Fruit fly (Drosophila melanogaster) whole organism, embryonic: ENCODE results near the gene Gs2.

Experiments
- ATbp ChIP-seq: fragments of 200-800 bp; sonication (Bioruptor generic); optimal IDR thresholded peaks from 2 replicates; lab custom pipeline; 2017; ENCODE audit warnings: missing biosample characterization, mild to moderate bottlenecking, missing genetic modification characterization, missing genetic modification reagents
- Asciz ChIP-seq: fragments of 200-800 bp; sonication (Bioruptor generic); optimal IDR thresholded peaks from 2 replicates; lab custom pipeline; 2017; ENCODE audit warnings: missing biosample characterization, mild to moderate bottlenecking, missing genetic modification characterization, missing genetic modification reagents
- C15 ChIP-seq: fragments of 200-800 bp; sonication (Bioruptor generic); IDR thresholded peaks from 3 replicates; pipeline ENCODE4 v1.3.6; 2022; ENCODE audit warnings: missing biosample characterization, missing genetic modification characterization
- CG10543 ChIP-seq: fragments of 200-800 bp; sonication (Bioruptor generic); optimal IDR thresholded peaks from 3 replicates; lab custom pipeline; 2017; ENCODE audit warnings: missing biosample characterization, mild to moderate bottlenecking, missing genetic modification characterization, moderate library complexity
- CG10565 ChIP-seq: fragments of 200-800 bp; sonication (Bioruptor generic); optimal IDR thresholded peaks from 3 replicates; lab custom pipeline; 2016; ENCODE audit warnings: missing biosample characterization, mild to moderate bottlenecking, missing genetic modification characterization
- CG13624 ChIP-seq: fragments of 200-800 bp; sonication (Bioruptor generic); optimal IDR thresholded peaks from 2 replicates; lab custom pipeline; 2016; ENCODE audit warnings: missing biosample characterization, missing genetic modification characterization
- CG13894 ChIP-seq: fragments of 200-800 bp; sonication (Bioruptor generic); optimal IDR thresholded peaks from 3 replicates; lab custom pipeline; 2018; ENCODE audit warnings: missing biosample characterization, mild to moderate bottlenecking, missing genetic modification characterization, moderate library complexity
- CG14710 ChIP-seq: fragments of 200-800 bp; sonication (Bioruptor generic); optimal IDR thresholded peaks from 3 replicates; lab custom pipeline; 2019; ENCODE audit warnings: missing biosample characterization, mild to moderate bottlenecking, missing genetic modification characterization, moderate library complexity
- CG15514 ChIP-seq: fragments of 200-800 bp; sonication (Bioruptor generic); optimal IDR thresholded peaks from 3 replicates; lab custom pipeline; 2017; ENCODE audit warnings: missing biosample characterization, missing genetic modification characterization, mild to moderate bottlenecking, moderate library complexity, missing genetic modification reagents
- CG2120 ChIP-seq: fragments of 200-800 bp; sonication (Bioruptor generic); optimal IDR thresholded peaks from 3 replicates; lab custom pipeline; 2016; ENCODE audit warnings: missing biosample characterization, missing genetic modification characterization
- CG2678 ChIP-seq: fragments of 200-800 bp; sonication (Bioruptor generic); optimal IDR thresholded peaks from 3 replicates; lab custom pipeline; 2019; ENCODE audit warnings: missing biosample characterization, mild to moderate bottlenecking, missing genetic modification characterization, moderate library complexity
- CG2889 ChIP-seq: fragments of 200-800 bp; sonication (Bioruptor generic); IDR thresholded peaks from 3 replicates; pipeline ENCODE4 v1.3.6; 2022; ENCODE audit warnings: missing biosample characterization, missing genetic modification characterization
- CG4328 ChIP-seq: fragments of 200-800 bp; sonication (Bioruptor generic); optimal IDR thresholded peaks from 3 replicates; lab custom pipeline; 2017; ENCODE audit warnings: missing biosample characterization, missing genetic modification reagents, missing genetic modification characterization
- CG4707 ChIP-seq: fragments of 200-800 bp; sonication (Bioruptor generic); optimal IDR thresholded peaks from 2 replicates; lab custom pipeline; 2018; ENCODE audit warnings: missing biosample characterization, mild to moderate bottlenecking, missing genetic modification characterization, moderate library complexity
- CG7372 ChIP-seq: fragments of 200-800 bp; sonication (Bioruptor generic); IDR thresholded peaks from 2 replicates; pipeline ENCODE4 v1.3.6; 2022; ENCODE audit warnings: missing biosample characterization, missing genetic modification characterization
- CG7745 ChIP-seq: fragments of 200-800 bp; sonication (Bioruptor generic); optimal IDR thresholded peaks from 2 replicates; lab custom pipeline; 2018; ENCODE audit warnings: missing biosample characterization, mild to moderate bottlenecking, missing genetic modification characterization, moderate library complexity
- CG7839 ChIP-seq: fragments of 200-800 bp; sonication (Bioruptor generic); optimal IDR thresholded peaks from 3 replicates; lab custom pipeline; 2018; ENCODE audit warnings: missing biosample characterization, mild to moderate bottlenecking, missing genetic modification characterization, moderate library complexity
- CG7928 ChIP-seq: fragments of 200-800 bp; sonication (Bioruptor generic); optimal IDR thresholded peaks from 2 replicates; lab custom pipeline; 2017; ENCODE audit warnings: missing biosample characterization, mild to moderate bottlenecking, missing genetic modification characterization
- CG8290 ChIP-seq, 3 experiments: fragments of 200-800 bp; sonication (Bioruptor generic); optimal IDR thresholded peaks; 2 replicates each; lab custom pipeline; 2016 to 2019; ENCODE audit warnings: missing biosample characterization in 3 of 3, missing genetic modification characterization in 3 of 3, mild to moderate bottlenecking in 2 of 3, moderate library complexity in 1 of 3
- CG9797 ChIP-seq: fragments of 200-800 bp; sonication (Bioruptor generic); optimal IDR thresholded peaks from 3 replicates; lab custom pipeline; 2018; ENCODE audit warnings: missing biosample characterization, mild to moderate bottlenecking, missing genetic modification characterization
- Chrac-16 ChIP-seq: fragments of 200-800 bp; sonication (Bioruptor generic); optimal IDR thresholded peaks from 3 replicates; lab custom pipeline; 2016; ENCODE audit warnings: missing biosample characterization, missing genetic modification characterization
- ERR ChIP-seq: fragments of 200-800 bp; sonication (Bioruptor generic); optimal IDR thresholded peaks from 2 replicates; lab custom pipeline; 2016; ENCODE audit warnings: missing biosample characterization, missing genetic modification characterization
- Eip74EF ChIP-seq, 2 experiments: fragments of 200-800 bp in 1 of 2; fragments of >200 bp in 1 of 2; sonication (Bioruptor generic) in 1 of 2; optimal IDR thresholded peaks; 2 replicates each; lab custom pipeline; 2017 to 2019; ENCODE audit warnings: missing biosample characterization in 2 of 2, missing genetic modification characterization in 2 of 2, mild to moderate bottlenecking in 1 of 2, moderate library complexity in 1 of 2
- Hmr ChIP-seq: fragments of 200-800 bp; sonication (Bioruptor generic); optimal IDR thresholded peaks from 3 replicates; lab custom pipeline; 2017; ENCODE audit warnings: mild to moderate bottlenecking, missing biosample characterization, missing genetic modification reagents, missing genetic modification characterization
- Hr78 ChIP-seq, 2 experiments: fragments of 200-800 bp in 1 of 2; fragments of >200 bp in 1 of 2; sonication (Bioruptor generic) in 1 of 2; optimal IDR thresholded peaks; 2 replicates each; lab custom pipeline; 2017 to 2019; ENCODE audit warnings: missing biosample characterization in 2 of 2, missing genetic modification characterization in 2 of 2, mild to moderate bottlenecking in 1 of 2, moderate library complexity in 1 of 2
- Med ChIP-seq: fragments of 200-800 bp; sonication (Bioruptor generic); peaks from one replicate; lab custom pipeline; 2016; ENCODE audit warnings: missing biosample characterization, missing genetic modification characterization, mild to moderate bottlenecking, inconsistent platforms, moderate library complexity
- Trl ChIP-seq, 3 experiments: fragments of >200 bp in 2 of 3; fragments of 200-800 bp in 1 of 3; sonication (Bioruptor generic) in 1 of 3; optimal IDR thresholded peaks; 2 replicates in 1 of 3; 3 replicates in 2 of 3; lab custom pipeline; 2016 to 2017; ENCODE audit warnings: missing biosample characterization in 1 of 3, missing genetic modification characterization in 1 of 3
- caup ChIP-seq: fragments of 200-800 bp; sonication (Bioruptor generic); optimal IDR thresholded peaks from 3 replicates; lab custom pipeline; 2017; ENCODE audit warnings: missing biosample characterization, mild to moderate bottlenecking, missing genetic modification characterization, moderate library complexity; ENCODE audit not compliant: severe bottlenecking
- chinmo ChIP-seq: fragments of 200-800 bp; sonication (Bioruptor generic); IDR thresholded peaks from 4 replicates; pipeline ENCODE4 v1.3.6; 2022; ENCODE audit warnings: missing biosample characterization, missing genetic modification characterization; ENCODE audit not compliant: partially characterized antibody
- chm ChIP-seq: fragments of 200-800 bp; sonication (Bioruptor generic); IDR thresholded peaks from 2 replicates; pipeline ENCODE4 v1.3.6; 2022; ENCODE audit warnings: missing biosample characterization, missing genetic modification characterization
- crol ChIP-seq: fragments of 200-800 bp; sonication (Bioruptor generic); IDR thresholded peaks from 2 replicates; pipeline ENCODE4 v1.3.6; 2022; ENCODE audit warnings: missing biosample characterization, missing genetic modification characterization
- cwo ChIP-seq: fragments of 200-800 bp; sonication (Bioruptor generic); optimal IDR thresholded peaks from 3 replicates; lab custom pipeline; 2017; ENCODE audit warnings: missing biosample characterization, missing genetic modification characterization, mild to moderate bottlenecking, moderate library complexity, missing genetic modification reagents
- ftz-f1 ChIP-seq: fragments of 200-800 bp; sonication (Bioruptor generic); optimal IDR thresholded peaks from 2 replicates; lab custom pipeline; 2016; ENCODE audit warnings: missing biosample characterization, missing genetic modification characterization
- jing ChIP-seq: fragments of 200-800 bp; sonication (Bioruptor generic); optimal IDR thresholded peaks from 2 replicates; lab custom pipeline; 2018; ENCODE audit warnings: missing biosample characterization, mild to moderate bottlenecking, missing genetic modification characterization
- lab ChIP-seq: fragments of 200-800 bp; sonication (Bioruptor generic); optimal IDR thresholded peaks from 3 replicates; lab custom pipeline; 2017; ENCODE audit warnings: missing biosample characterization, missing genetic modification characterization, mild to moderate bottlenecking, moderate library complexity, missing genetic modification reagents
- pita ChIP-seq: fragments of 200-800 bp; sonication (Bioruptor generic); optimal IDR thresholded peaks from 2 replicates; lab custom pipeline; 2017; ENCODE audit warnings: missing biosample characterization, mild to moderate bottlenecking, missing genetic modification characterization
- sd ChIP-seq: fragments of 200-800 bp; sonication (Bioruptor generic); optimal IDR thresholded peaks from 3 replicates; lab custom pipeline; 2018; ENCODE audit warnings: missing biosample characterization, mild to moderate bottlenecking, missing genetic modification characterization, moderate library complexity
- slbo ChIP-seq: fragments of 200-800 bp; sonication (Bioruptor generic); IDR thresholded peaks from 2 replicates; pipeline ENCODE4 v1.3.6; 2022; ENCODE audit warnings: missing biosample characterization, missing genetic modification characterization
- stc ChIP-seq: fragments of 200-800 bp; sonication (Bioruptor generic); IDR thresholded peaks from 2 replicates; pipeline ENCODE4 v1.3.6; 2022; ENCODE audit warnings: missing biosample characterization, missing genetic modification characterization
- sug ChIP-seq: fragments of 200-800 bp; optimal IDR thresholded peaks from 2 replicates; lab custom pipeline; 2019; ENCODE audit warnings: missing biosample characterization, mild to moderate bottlenecking, missing genetic modification characterization, moderate library complexity
- tx ChIP-seq: fragments of 200-800 bp; sonication (Bioruptor generic); optimal IDR thresholded peaks from 2 replicates; lab custom pipeline; 2016; ENCODE audit warnings: missing biosample characterization, missing genetic modification characterization
- usp ChIP-seq: fragments of >200 bp; optimal IDR thresholded peaks from 2 replicates; lab custom pipeline; 2017; ENCODE audit warnings: missing biosample characterization, missing genetic modification characterization
- zf30C ChIP-seq: fragments of 200-800 bp; sonication (Bioruptor generic); optimal IDR thresholded peaks from 3 replicates; lab custom pipeline; 2018; ENCODE audit warnings: missing biosample characterization, mild to moderate bottlenecking, missing genetic modification characterization

The Gs2 gene

dm6 chrX:11427282-11427689, 4.7 kb downstream of the Gs2 start (continued):
- TF ChIP-seq CG7745 (tag; lab: Kevin White, UChicago) (no peak), CG7372 (GFP tag; lab: Robert Waterston, UW) (no peak), usp (GFP tag; lab: Kevin White, UChicago) (no peak), ERR (GFP tag; lab: Kevin White, UChicago) (peak; percentile 80), Trl (optimal IDR thresholded peaks at IDR 0.05; lab: Kevin White, UChicago) (no peak), Trl (GFP tag; optimal IDR thresholded peaks at IDR 0.05; lab: Kevin White, UChicago) (no peak), jing (GFP tag; lab: Kevin White, UChicago) (no peak), CG4707 (GFP tag; lab: Kevin White, UChicago) (peak; percentile 11), stc (GFP tag; lab: Robert Waterston, UW) (no peak), CG4328 (GFP tag; lab: Kevin White, UChicago) (peak; percentile 54), CG10565 (no peak), CG14710 (peak; percentile 14), CG7928 (GFP tag; lab: Kevin White, UChicago) (no peak)
- TF ChIP-seq, all 482 proteins: peak for 146

dm6 chrX:11430940-11431339, 8.3 kb downstream of the Gs2 start:
- TF ChIP-seq Med (GFP tag; lab: Kevin White, UChicago) (peak; percentile 76), CG8290 (GFP tag; optimal IDR thresholded peaks at IDR 0.05; lab: Kevin White, UChicago) (no peak), CG8290 (tag; optimal IDR thresholded peaks at IDR 0.05; lab: Kevin White, UChicago) (peak in 1 of 2 experiments; percentile 5), cwo (GFP tag; lab: Kevin White, UChicago) (peak; percentile 61), sug (tag; lab: Kevin White, UChicago) (peak; percentile 1), sd (tag; lab: Kevin White, UChicago) (peak; percentile 36), lab (GFP tag; lab: Kevin White, UChicago) (peak; percentile 54), zf30C (GFP tag; lab: Kevin White, UChicago) (no peak), C15 (GFP tag; lab: Robert Waterston, UW) (no peak), ftz-f1 (GFP tag; lab: Kevin White, UChicago) (peak; percentile 4)

dm6 chrX:11433930-11434329, 11.3 kb downstream of the Gs2 start:
- peak; percentile 62 for TF ChIP-seq CG13894 (tag; lab: Kevin White, UChicago)
- TF ChIP-seq pita: peak; percentile 22
- TF ChIP-seq Asciz (GFP tag; lab: Kevin White, UChicago): no peak
- TF ChIP-seq CG2889: 0 out of 3 replicates have a peak, but pooled peaks have one; percentile 39
- TF ChIP-seq Hr78 (GFP tag; optimal IDR thresholded peaks at IDR 0.05; lab: Kevin White, UChicago): peak in 1 of 2 experiments; percentile 30
- no peak for TF ChIP-seq CG2120 (GFP tag; lab: Kevin White, UChicago)
- peak; percentile 30 for TF ChIP-seq ftz-f1 (GFP tag; lab: Kevin White, UChicago)
- TF ChIP-seq chinmo (GFP tag; lab: Robert Waterston, UW): peak; percentile 46; the same call in 1 of the 4 replicates

- TF ChIP-seq CG9797 (GFP tag; lab: Kevin White, UChicago) (no peak), crol (GFP tag; lab: Robert Waterston, UW) (peak; percentile 93), Chrac-16 (GFP tag; lab: Kevin White, UChicago) (no peak), CG2678 (tag; lab: Kevin White, UChicago) (peak; percentile 21), CG13624 (GFP tag; lab: Kevin White, UChicago) (no peak), lab (GFP tag; lab: Kevin White, UChicago) (peak; percentile 33), CG8290 (GFP tag; optimal IDR thresholded peaks at IDR 0.05; lab: Kevin White, UChicago) (no peak), CG8290 (tag; optimal IDR thresholded peaks at IDR 0.05; lab: Kevin White, UChicago) (peak in 1 of 2 experiments; percentile 19), caup (GFP tag; lab: Kevin White, UChicago) (peak; percentile 3), CG15514 (GFP tag; lab: Kevin White, UChicago) (peak; percentile 26), ATbp (GFP tag; lab: Kevin White, UChicago) (peak; percentile 27), CG10543 (GFP tag; lab: Kevin White, UChicago) (peak; percentile 39), tx (GFP tag; lab: Kevin White, UChicago) (no peak), CG7839 (tag; lab: Kevin White, UChicago) (no peak), chm (GFP tag; lab: Robert Waterston, UW) (no peak), Eip74EF (GFP tag; optimal IDR thresholded peaks at IDR 0.05; lab: Kevin White, UChicago) (peak in 1 of 2 experiments; percentile 50), slbo (GFP tag; lab: Robert Waterston, UW) (no peak), Hmr (GFP tag; lab: Kevin White, UChicago) (peak; percentile 23), cwo (GFP tag; lab: Kevin White, UChicago) (peak; percentile 19)
Observed at dm6 chrX:11439270-11439669, 16.6 kb downstream of the Gs2 start.
